Fruit fly (Drosophila melanogaster): ENCODE measurements around the gene ppk24.
A peak's percentile ranks its signal among the peaks of the same experiment; 100 is the strongest.

The ppk24 gene

dm6 chr3R:31232236-31232635, 33.3 kb upstream of the ppk24 start, which contains the start of gene CG15563:
CG15563 (minus strand) TSS chr3R:31232336.
- TF ChIP-seq CG12605 (GFP tag; IDR thresholded peaks at IDR 0.05) (no peak), Pif1A (GFP tag; optimal IDR thresholded peaks at IDR 0.05) (no peak), CG9948 (tag; optimal IDR thresholded peaks at IDR 0.05) (no peak), CG17806 (tag; optimal IDR thresholded peaks at IDR 0.05) (no peak), fd96Ca (GFP tag; IDR thresholded peaks at IDR 0.05) (no peak), Ets98B (GFP tag; IDR thresholded peaks at IDR 0.05) (no peak), CG32121 (GFP tag; IDR thresholded peaks at IDR 0.05) (no peak), EcR (GFP tag; optimal IDR thresholded peaks at IDR 0.05) (no peak), Pif1B (GFP tag; optimal IDR thresholded peaks at IDR 0.05) (no peak)

- TF ChIP-seq fd96Ca (GFP tag; IDR thresholded peaks at IDR 0.05), result no peak
- TF ChIP-seq CG12605 (GFP tag; IDR thresholded peaks at IDR 0.05), result no peak
- TF ChIP-seq Pif1B (GFP tag; optimal IDR thresholded peaks at IDR 0.05), result no peak
- TF ChIP-seq CG34367 (tag; optimal IDR thresholded peaks at IDR 0.05), result no peak
- no peak for TF ChIP-seq CG8159 (tag; optimal IDR thresholded peaks at IDR 0.05)
- TF ChIP-seq CG15710 (tag; optimal IDR thresholded peaks at IDR 0.05), result no peak
- no peak for TF ChIP-seq D1 (tag; optimal IDR thresholded peaks at IDR 0.05)
- no peak for TF ChIP-seq CG14655 (GFP tag; optimal IDR thresholded peaks at IDR 0.05)
- no peak for TF ChIP-seq CG13204 (GFP tag; optimal IDR thresholded peaks at IDR 0.05)
- TF ChIP-seq EcR (GFP tag; optimal IDR thresholded peaks at IDR 0.05), result no peak
- no peak for TF ChIP-seq gl (tag; optimal IDR thresholded peaks at IDR 0.05)
- TF ChIP-seq CG4496 (GFP tag; IDR thresholded peaks at IDR 0.05), result no peak
- no peak for TF ChIP-seq rn (GFP tag; IDR thresholded peaks at IDR 0.05)
- no peak for TF ChIP-seq CG9948 (tag; optimal IDR thresholded peaks at IDR 0.05)
- no peak for TF ChIP-seq Ets98B (GFP tag; IDR thresholded peaks at IDR 0.05)
- no peak for TF ChIP-seq Pif1A (GFP tag; optimal IDR thresholded peaks at IDR 0.05)
Observed at dm6 chr3R:31235262-31235661, 30.3 kb upstream of the ppk24 start, which contains the start of gene CG15564. CG15564 (minus strand) TSS chr3R:31235362.

- TF ChIP-seq CG10348 (GFP tag; IDR thresholded peaks at IDR 0.05) (no peak), CG12605 (GFP tag; IDR thresholded peaks at IDR 0.05) (no peak), CG9948 (tag; optimal IDR thresholded peaks at IDR 0.05) (no peak), CG8301 (tag; optimal IDR thresholded peaks at IDR 0.05) (no peak), CG15710 (tag; optimal IDR thresholded peaks at IDR 0.05) (no peak), Ets98B (GFP tag; IDR thresholded peaks at IDR 0.05) (no peak), CG14655 (GFP tag; optimal IDR thresholded peaks at IDR 0.05) (no peak), gl (tag; optimal IDR thresholded peaks at IDR 0.05) (no peak), rn (GFP tag; IDR thresholded peaks at IDR 0.05) (no peak), D1 (tag; optimal IDR thresholded peaks at IDR 0.05) (no peak), CG32121 (GFP tag; IDR thresholded peaks at IDR 0.05) (no peak), CG34367 (tag; optimal IDR thresholded peaks at IDR 0.05) (no peak), Snoo (tag; optimal IDR thresholded peaks at IDR 0.05) (no peak)
Observed at dm6 chr3R:31240023-31240422, 25.5 kb upstream of the ppk24 start.

- no peak for TF ChIP-seq CG17806 (tag; optimal IDR thresholded peaks at IDR 0.05)
- TF ChIP-seq Pif1B (GFP tag; optimal IDR thresholded peaks at IDR 0.05), result no peak
- TF ChIP-seq CG34367 (tag; optimal IDR thresholded peaks at IDR 0.05), result no peak
- TF ChIP-seq CG12605 (GFP tag; IDR thresholded peaks at IDR 0.05), result no peak
- TF ChIP-seq Pif1A (GFP tag; optimal IDR thresholded peaks at IDR 0.05), result no peak
- TF ChIP-seq EcR (GFP tag; optimal IDR thresholded peaks at IDR 0.05), result no peak
- no peak for TF ChIP-seq CG9948 (tag; optimal IDR thresholded peaks at IDR 0.05)
- TF ChIP-seq CG15710 (tag; optimal IDR thresholded peaks at IDR 0.05), result no peak
- no peak for TF ChIP-seq CG10348 (GFP tag; IDR thresholded peaks at IDR 0.05)
- TF ChIP-seq gl (tag; optimal IDR thresholded peaks at IDR 0.05), result no peak
- TF ChIP-seq CG14655 (GFP tag; optimal IDR thresholded peaks at IDR 0.05), result no peak
Observed at dm6 chr3R:31241109-31241508, 24.4 kb upstream of the ppk24 start.

- TF ChIP-seq Ets98B (GFP tag; IDR thresholded peaks at IDR 0.05) (peak; percentile 80), CG15710 (tag; optimal IDR thresholded peaks at IDR 0.05) (no peak), D1 (tag; optimal IDR thresholded peaks at IDR 0.05) (no peak), CG17806 (tag; optimal IDR thresholded peaks at IDR 0.05) (no peak), Pif1B (GFP tag; optimal IDR thresholded peaks at IDR 0.05) (no peak), CG34367 (tag; optimal IDR thresholded peaks at IDR 0.05) (no peak), CG14655 (GFP tag; optimal IDR thresholded peaks at IDR 0.05) (no peak), Snoo (tag; optimal IDR thresholded peaks at IDR 0.05) (no peak), CG9948 (tag; optimal IDR thresholded peaks at IDR 0.05) (no peak), gl (tag; optimal IDR thresholded peaks at IDR 0.05) (no peak), CG32121 (GFP tag; IDR thresholded peaks at IDR 0.05) (peak; percentile 75), fd96Ca (GFP tag; IDR thresholded peaks at IDR 0.05) (peak; percentile 78), CG13204 (GFP tag; optimal IDR thresholded peaks at IDR 0.05) (no peak), CG8301 (tag; optimal IDR thresholded peaks at IDR 0.05) (no peak), CG4496 (GFP tag; IDR thresholded peaks at IDR 0.05) (peak; percentile 83), CG8159 (tag; optimal IDR thresholded peaks at IDR 0.05) (no peak), EcR (GFP tag; optimal IDR thresholded peaks at IDR 0.05) (no peak), CG10348 (GFP tag; IDR thresholded peaks at IDR 0.05) (no peak), Pif1A (GFP tag; optimal IDR thresholded peaks at IDR 0.05) (peak; percentile 10), CG12605 (GFP tag; IDR thresholded peaks at IDR 0.05) (peak; percentile 30; the same call in 1 of the 2 replicates), rn (GFP tag; IDR thresholded peaks at IDR 0.05) (no peak)
Observed at dm6 chr3R:31243079-31243668, 22.4 kb upstream of the ppk24 start.

- no peak for TF ChIP-seq EcR (GFP tag; optimal IDR thresholded peaks at IDR 0.05)
- no peak for TF ChIP-seq Pif1B (GFP tag; optimal IDR thresholded peaks at IDR 0.05)
- TF ChIP-seq Snoo (tag; optimal IDR thresholded peaks at IDR 0.05), result no peak
- no peak for TF ChIP-seq CG4496 (GFP tag; IDR thresholded peaks at IDR 0.05)
- TF ChIP-seq CG14655 (GFP tag; optimal IDR thresholded peaks at IDR 0.05), result no peak
- no peak for TF ChIP-seq CG32121 (GFP tag; IDR thresholded peaks at IDR 0.05)
- no peak for TF ChIP-seq fd96Ca (GFP tag; IDR thresholded peaks at IDR 0.05)
- no peak for TF ChIP-seq CG10348 (GFP tag; IDR thresholded peaks at IDR 0.05)
- TF ChIP-seq CG8301 (tag; optimal IDR thresholded peaks at IDR 0.05), result no peak
- no peak for TF ChIP-seq CG12605 (GFP tag; IDR thresholded peaks at IDR 0.05)
- no peak for TF ChIP-seq D1 (tag; optimal IDR thresholded peaks at IDR 0.05)
- no peak for TF ChIP-seq gl (tag; optimal IDR thresholded peaks at IDR 0.05)
- no peak for TF ChIP-seq CG17806 (tag; optimal IDR thresholded peaks at IDR 0.05)
- no peak for TF ChIP-seq CG9948 (tag; optimal IDR thresholded peaks at IDR 0.05)
- no peak for TF ChIP-seq CG13204 (GFP tag; optimal IDR thresholded peaks at IDR 0.05)
Observed at dm6 chr3R:31245785-31246184, 19.7 kb upstream of the ppk24 start.

Data from whole organism, pupa.